Worm (Caenorhabditis elegans) whole organism, L3 larva: ENCODE results near the gene pcp-1.
A peak's percentile ranks its signal among the peaks of the same experiment; 100 is the strongest.

ENCODE experiments used
- R02D3.7 ChIP-seq: fragments of 150-350 bp; optimal IDR thresholded peaks from 2 replicates; lab custom pipeline; 2014; ENCODE audit warnings: missing biosample characterization, missing genetic modification characterization
- ZK546.5 ChIP-seq: sonication (generic microtip); optimal IDR thresholded peaks from 2 replicates; lab custom pipeline; 2017; ENCODE audit warnings: missing biosample characterization, missing genetic modification characterization
- aly-2 ChIP-seq: fragments of 150-350 bp; optimal IDR thresholded peaks from 2 replicates; lab custom pipeline; 2014; ENCODE audit warnings: missing biosample characterization, missing genetic modification characterization
- ama-1 ChIP-seq: fragments of 150-350 bp; optimal IDR thresholded peaks from 2 replicates; lab custom pipeline; 2018
- ceh-16 ChIP-seq: sonication (generic microtip); optimal IDR thresholded peaks from 2 replicates; lab custom pipeline; 2017; ENCODE audit warnings: missing biosample characterization, missing genetic modification characterization
- ceh-28 ChIP-seq: fragments of 150-350 bp; optimal IDR thresholded peaks from 2 replicates; lab custom pipeline; 2014; ENCODE audit warnings: missing biosample characterization, missing genetic modification reagents, missing genetic modification characterization
- ceh-82 ChIP-seq: fragments of 150-350 bp; optimal IDR thresholded peaks from 2 replicates; lab custom pipeline; 2014; ENCODE audit warnings: missing biosample characterization, missing genetic modification characterization
- ceh-9 ChIP-seq: sonication (generic microtip); optimal IDR thresholded peaks from 2 replicates; lab custom pipeline; 2018; ENCODE audit warnings: missing biosample characterization, missing genetic modification characterization
- daf-12 ChIP-seq: fragments of 150-350 bp; optimal IDR thresholded peaks from 2 replicates; lab custom pipeline; 2014; ENCODE audit warnings: missing biosample characterization, missing genetic modification reagents, missing genetic modification characterization
- egl-27 ChIP-seq: sonication (generic microtip); optimal IDR thresholded peaks from 4 replicates; lab custom pipeline; 2017; ENCODE audit warnings: missing biosample characterization, missing genetic modification reagents, missing genetic modification characterization
- egl-5 ChIP-seq: fragments of 150-350 bp; optimal IDR thresholded peaks from 2 replicates; lab custom pipeline; 2017; ENCODE audit warnings: missing biosample characterization, missing genetic modification reagents, missing genetic modification characterization, inconsistent platforms
- elt-1 ChIP-seq: fragments of 150-350 bp; optimal IDR thresholded peaks from 2 replicates; lab custom pipeline; 2014; ENCODE audit warnings: missing biosample characterization, missing genetic modification characterization
- elt-2 ChIP-seq: sonication (generic microtip); optimal IDR thresholded peaks from 2 replicates; lab custom pipeline; 2016; ENCODE audit warnings: missing genetic modification reagents, mild to moderate bottlenecking, missing genetic modification characterization, missing compliant biosample characterization
- elt-3 ChIP-seq, 3 experiments: fragments of 150-350 bp in 1 of 3; sonication (generic microtip) in 2 of 3; optimal IDR thresholded peaks; 2 replicates in 2 of 3; 4 replicates in 1 of 3; lab custom pipeline; 2014 to 2017; ENCODE audit warnings: missing biosample characterization in 3 of 3, missing genetic modification characterization in 3 of 3
- eor-1 ChIP-seq, 2 experiments: fragments of 150-350 bp; optimal IDR thresholded peaks; 2 replicates each; lab custom pipeline; 2014 to 2018; ENCODE audit warnings: missing biosample characterization in 2 of 2, missing genetic modification characterization in 2 of 2
- fkh-10 ChIP-seq: sonication (generic microtip); optimal IDR thresholded peaks from 2 replicates; lab custom pipeline; 2017; ENCODE audit warnings: missing biosample characterization, missing genetic modification reagents, missing genetic modification characterization
- fkh-2 ChIP-seq: fragments of 150-350 bp; optimal IDR thresholded peaks from 2 replicates; lab custom pipeline; 2014; ENCODE audit warnings: missing biosample characterization, missing genetic modification reagents, missing genetic modification characterization
- fos-1 ChIP-seq: fragments of 150-350 bp; optimal IDR thresholded peaks from 2 replicates; lab custom pipeline; 2014; ENCODE audit warnings: missing biosample characterization, missing genetic modification characterization
- hmg-11 ChIP-seq: sonication (generic microtip); optimal IDR thresholded peaks from 2 replicates; lab custom pipeline; 2016; ENCODE audit warnings: missing genetic modification characterization, missing compliant biosample characterization
- jun-1 ChIP-seq: fragments of 150-350 bp; optimal IDR thresholded peaks from 2 replicates; lab custom pipeline; 2014; ENCODE audit warnings: missing biosample characterization, missing genetic modification reagents, missing genetic modification characterization
- lin-15B ChIP-seq: fragments of 150-350 bp; optimal IDR thresholded peaks from 2 replicates; lab custom pipeline; 2014; ENCODE audit warnings: missing biosample characterization, missing genetic modification characterization
- lin-39 ChIP-seq: fragments of 150-350 bp; optimal IDR thresholded peaks from 2 replicates; lab custom pipeline; 2018; ENCODE audit warnings: missing biosample characterization, missing genetic modification reagents, missing genetic modification characterization
- lsy-12 ChIP-seq: sonication (generic microtip); optimal IDR thresholded peaks from 2 replicates; lab custom pipeline; 2016; ENCODE audit warnings: mild to moderate bottlenecking, missing genetic modification characterization, missing compliant biosample characterization
- mdl-1 ChIP-seq: fragments of 150-350 bp; optimal IDR thresholded peaks from 2 replicates; lab custom pipeline; 2014; ENCODE audit warnings: missing biosample characterization, missing genetic modification characterization
- mml-1 ChIP-seq: fragments of 150-350 bp; sonication (generic microtip); optimal IDR thresholded peaks from 3 replicates; lab custom pipeline; 2014; ENCODE audit warnings: missing biosample characterization, missing genetic modification characterization
- nfya-1 ChIP-seq: sonication (generic microtip); optimal IDR thresholded peaks from 2 replicates; lab custom pipeline; 2017; ENCODE audit warnings: missing genetic modification characterization, mild to moderate bottlenecking, missing compliant biosample characterization, antibody characterized with exemption, moderate library complexity; ENCODE audit not compliant: insufficient read depth
- nhr-11 ChIP-seq: fragments of 150-350 bp; optimal IDR thresholded peaks from 2 replicates; lab custom pipeline; 2014; ENCODE audit warnings: missing biosample characterization, missing genetic modification characterization
- nhr-12 ChIP-seq: fragments of 150-350 bp; optimal IDR thresholded peaks from 2 replicates; lab custom pipeline; 2014; ENCODE audit warnings: missing biosample characterization, missing genetic modification characterization
- nhr-23 ChIP-seq: fragments of 150-350 bp; optimal IDR thresholded peaks from 2 replicates; lab custom pipeline; 2014; ENCODE audit warnings: missing biosample characterization, missing genetic modification reagents, missing genetic modification characterization
- nhr-237 ChIP-seq: fragments of 150-350 bp; optimal IDR thresholded peaks from 2 replicates; lab custom pipeline; 2014; ENCODE audit warnings: missing biosample characterization, missing genetic modification characterization
- nhr-25 ChIP-seq: sonication (generic microtip); optimal IDR thresholded peaks from 2 replicates; lab custom pipeline; 2017; ENCODE audit warnings: missing biosample characterization, missing genetic modification characterization
- nhr-28 ChIP-seq: fragments of 150-350 bp; optimal IDR thresholded peaks from 2 replicates; lab custom pipeline; 2014; ENCODE audit warnings: missing biosample characterization, missing genetic modification characterization
- nhr-43 ChIP-seq: sonication (generic microtip); optimal IDR thresholded peaks from 2 replicates; lab custom pipeline; 2016; ENCODE audit warnings: mild to moderate bottlenecking, missing genetic modification characterization, missing compliant biosample characterization; ENCODE audit not compliant: poor library complexity, severe bottlenecking
- nhr-67 ChIP-seq: fragments of 150-350 bp; optimal IDR thresholded peaks from 2 replicates; lab custom pipeline; 2014; ENCODE audit warnings: missing biosample characterization, missing genetic modification characterization
- nhr-76 ChIP-seq: fragments of 150-350 bp; sonication (generic microtip); optimal IDR thresholded peaks from 5 replicates; lab custom pipeline; 2014; ENCODE audit warnings: missing biosample characterization, missing genetic modification characterization
- nhr-77 ChIP-seq: fragments of 150-350 bp; optimal IDR thresholded peaks from 2 replicates; lab custom pipeline; 2014; ENCODE audit warnings: missing biosample characterization, missing genetic modification characterization
- pha-4 ChIP-seq: fragments of 150-350 bp; optimal IDR thresholded peaks from 2 replicates; lab custom pipeline; 2014; ENCODE audit warnings: missing biosample characterization, missing genetic modification reagents, missing genetic modification characterization
- pqm-1 ChIP-seq: fragments of 150-350 bp; optimal IDR thresholded peaks from 2 replicates; lab custom pipeline; 2017; ENCODE audit warnings: missing biosample characterization, missing genetic modification characterization, inconsistent platforms
- sea-2 ChIP-seq: fragments of 150-350 bp; sonication (generic microtip); optimal IDR thresholded peaks from 4 replicates; lab custom pipeline; 2014; ENCODE audit warnings: missing biosample characterization, missing genetic modification reagents, missing genetic modification characterization
- skn-1 ChIP-seq: fragments of 150-350 bp; optimal IDR thresholded peaks from 2 replicates; lab custom pipeline; 2014; ENCODE audit warnings: missing biosample characterization, missing genetic modification characterization
- snpc-4 ChIP-seq: fragments of 150-350 bp; optimal IDR thresholded peaks from 2 replicates; lab custom pipeline; 2014; ENCODE audit warnings: missing biosample characterization, missing genetic modification characterization
- tbx-2 ChIP-seq: sonication (generic microtip); optimal IDR thresholded peaks from 2 replicates; lab custom pipeline; 2016; ENCODE audit warnings: mild to moderate bottlenecking, missing genetic modification characterization, missing compliant biosample characterization
- unc-39 ChIP-seq: sonication (generic microtip); optimal IDR thresholded peaks from 4 replicates; lab custom pipeline; 2017; ENCODE audit warnings: missing biosample characterization, missing genetic modification characterization
- unc-62 ChIP-seq: fragments of 150-350 bp; sonication (generic microtip); optimal IDR thresholded peaks from 4 replicates; lab custom pipeline; 2014; ENCODE audit warnings: missing biosample characterization, missing genetic modification reagents, missing genetic modification characterization
- zag-1 ChIP-seq: fragments of 150-350 bp; optimal IDR thresholded peaks from 2 replicates; lab custom pipeline; 2014; ENCODE audit warnings: missing biosample characterization, missing genetic modification characterization
- ztf-11 ChIP-seq: fragments of 150-350 bp; optimal IDR thresholded peaks from 2 replicates; lab custom pipeline; 2014; ENCODE audit warnings: missing biosample characterization, missing genetic modification characterization
- ztf-4 ChIP-seq: fragments of 150-350 bp; optimal IDR thresholded peaks from 2 replicates; lab custom pipeline; 2014; ENCODE audit warnings: missing biosample characterization, missing genetic modification characterization

pcp-1 gene

ce11 chrIII:7716550-7716949 is 42.2 kb upstream of the pcp-1 start:
- no peak for TF ChIP-seq aly-2 (tag; lab: Kevin White, UChicago)
- no peak for TF ChIP-seq nhr-11 (tag; lab: Kevin White, UChicago)
- no peak for TF ChIP-seq unc-62 (GFP tag; lab: Kevin White, UChicago)
- no peak for TF ChIP-seq lin-39
- no peak for TF ChIP-seq tbx-2 (tag; lab: Kevin White, UChicago)
- no peak for TF ChIP-seq ama-1
- TF ChIP-seq ztf-4 (tag; lab: Kevin White, UChicago) = no peak
- no peak for TF ChIP-seq sea-2 (GFP tag; lab: Kevin White, UChicago)
- TF ChIP-seq fkh-2 (tag; lab: Kevin White, UChicago) = no peak
- TF ChIP-seq mml-1 (tag; lab: Kevin White, UChicago) = no peak
- no peak for TF ChIP-seq ceh-9 (tag; lab: Kevin White, UChicago)
- TF ChIP-seq elt-3 (tag; optimal IDR thresholded peaks at IDR 0.05; lab: Kevin White, UChicago) = no peak
- no peak for TF ChIP-seq nhr-77 (tag; lab: Kevin White, UChicago)
- TF ChIP-seq skn-1 (tag; lab: Kevin White, UChicago) = no peak
- TF ChIP-seq ceh-82 (tag; lab: Kevin White, UChicago) = no peak
- no peak for TF ChIP-seq ZK546.5 (tag; lab: Kevin White, UChicago)
- TF ChIP-seq elt-1 = no peak
- no peak for TF ChIP-seq mdl-1 (tag; lab: Kevin White, UChicago)
- no peak for TF ChIP-seq fkh-10 (GFP tag; lab: Kevin White, UChicago)
- TF ChIP-seq nfya-1 = no peak
- TF ChIP-seq, all 47 proteins: peak for 0

- TF ChIP-seq pha-4 (tag; lab: Kevin White, UChicago) (peak; percentile 87), nhr-43 (tag; lab: Kevin White, UChicago) (peak; percentile 40), nhr-77 (tag; lab: Kevin White, UChicago) (no peak), nhr-76 (peak; percentile 90), mml-1 (tag; lab: Kevin White, UChicago) (no peak), ceh-9 (tag; lab: Kevin White, UChicago) (no peak), skn-1 (tag; lab: Kevin White, UChicago) (peak; percentile 3), nhr-25 (tag; lab: Kevin White, UChicago) (peak; percentile 64), fos-1 (tag; lab: Kevin White, UChicago) (no peak), ceh-16 (tag; lab: Kevin White, UChicago) (no peak), nfya-1 (peak; percentile 76), ceh-28 (tag; lab: Kevin White, UChicago) (no peak), lsy-12 (tag; lab: Kevin White, UChicago) (no peak), daf-12 (tag; lab: Kevin White, UChicago) (no peak), nhr-23 (tag; lab: Kevin White, UChicago) (peak; percentile 86), sea-2 (GFP tag; lab: Kevin White, UChicago) (no peak), nhr-28 (tag; lab: Kevin White, UChicago) (no peak), snpc-4 (peak; percentile 81), R02D3.7 (tag; lab: Kevin White, UChicago) (peak; percentile 1), hmg-11 (tag; lab: Kevin White, UChicago) (no peak), fkh-10 (GFP tag; lab: Kevin White, UChicago) (no peak), nhr-12 (tag; lab: Kevin White, UChicago) (no peak), pqm-1 (tag; lab: Kevin White, UChicago) (peak; percentile 76), ceh-82 (tag; lab: Kevin White, UChicago) (no peak), elt-1 (no peak), elt-3 (tag; optimal IDR thresholded peaks at IDR 0.05; lab: Kevin White, UChicago) (no peak), ztf-11 (tag; lab: Kevin White, UChicago) (no peak), nhr-237 (no peak), ztf-4 (tag; lab: Kevin White, UChicago) (no peak), ZK546.5 (tag; lab: Kevin White, UChicago) (no peak), egl-27 (tag; lab: Kevin White, UChicago) (no peak), tbx-2 (tag; lab: Kevin White, UChicago) (no peak), nhr-67 (no peak), eor-1 (tag; optimal IDR thresholded peaks at IDR 0.05; lab: Kevin White, UChicago) (no peak), lin-15B (peak; percentile 80), jun-1 (tag; lab: Kevin White, UChicago) (peak; percentile 37), zag-1 (tag; lab: Kevin White, UChicago) (no peak), elt-2 (peak; percentile 80), unc-62 (GFP tag; lab: Kevin White, UChicago) (peak; percentile 15), fkh-2 (tag; lab: Kevin White, UChicago) (no peak), aly-2 (tag; lab: Kevin White, UChicago) (no peak), ama-1 (no peak), egl-5 (tag; lab: Kevin White, UChicago) (peak; percentile 54), unc-39 (no peak), mdl-1 (tag; lab: Kevin White, UChicago) (no peak), nhr-11 (tag; lab: Kevin White, UChicago) (no peak), lin-39 (peak; percentile 27)
Measured at ce11 chrIII:7718318-7718717, 40.4 kb upstream of the pcp-1 start.
